Worm (Caenorhabditis elegans) whole organism, early embryonic: ENCODE measurements around the gene C09G9.3.

ENCODE experiments used
- B0310.2 ChIP-seq: sonication (generic microtip); optimal IDR thresholded peaks from 2 replicates; lab custom pipeline; 2016; ENCODE audit warnings: mild to moderate bottlenecking, missing genetic modification characterization, missing compliant biosample characterization
- F13C5.2 ChIP-seq: sonication (generic microtip); optimal IDR thresholded peaks from 2 replicates; lab custom pipeline; 2017; ENCODE audit warnings: mild to moderate bottlenecking, missing genetic modification characterization, inconsistent platforms, missing compliant biosample characterization
- aly-1 ChIP-seq: sonication (generic microtip); optimal IDR thresholded peaks from 2 replicates; lab custom pipeline; 2016; ENCODE audit warnings: missing genetic modification characterization, missing compliant biosample characterization
- ama-1 ChIP-seq: fragments of 150-350 bp; optimal IDR thresholded peaks from 2 replicates; lab custom pipeline; 2014
- ceh-13 ChIP-seq: fragments of 200-800 bp; sonication (Bioruptor generic); optimal IDR thresholded peaks from 2 replicates; lab custom pipeline; 2018; ENCODE audit warnings: mild to moderate bottlenecking, missing genetic modification characterization, missing compliant biosample characterization
- ceh-36 ChIP-seq: sonication (generic microtip); optimal IDR thresholded peaks from 2 replicates; lab custom pipeline; 2016; ENCODE audit warnings: missing genetic modification characterization, inconsistent platforms, missing compliant biosample characterization
- ets-7 ChIP-seq: sonication (generic microtip); optimal IDR thresholded peaks from 2 replicates; lab custom pipeline; 2016; ENCODE audit warnings: missing genotype, missing genetic modification characterization, missing compliant biosample characterization
- flt-1 ChIP-seq: fragments of 200-800 bp; sonication (Bioruptor generic); IDR thresholded peaks from 2 replicates; pipeline ENCODE4 v1.3.6; 2022; ENCODE audit warnings: missing genetic modification characterization, missing compliant biosample characterization
- hmbx-1 ChIP-seq: sonication (generic microtip); optimal IDR thresholded peaks from 2 replicates; lab custom pipeline; 2016; ENCODE audit warnings: mild to moderate bottlenecking, missing genetic modification characterization, missing compliant biosample characterization
- hmg-4 ChIP-seq: fragments of 200-800 bp; sonication (Bioruptor generic); optimal IDR thresholded peaks from 2 replicates; lab custom pipeline; 2018; ENCODE audit warnings: mild to moderate bottlenecking, missing genetic modification characterization, missing compliant biosample characterization
- hnd-1 ChIP-seq: sonication (generic microtip); optimal IDR thresholded peaks from 2 replicates; lab custom pipeline; 2016; ENCODE audit warnings: missing genetic modification characterization, missing compliant biosample characterization
- pes-1 ChIP-seq: fragments of 200-800 bp; sonication (Bioruptor generic); IDR thresholded peaks from 2 replicates; pipeline ENCODE4 v1.3.6; 2022; ENCODE audit warnings: missing genetic modification reagents, missing genetic modification characterization, missing compliant biosample characterization
- scrt-1 ChIP-seq: fragments of 200-800 bp; sonication (Bioruptor generic); IDR thresholded peaks from 2 replicates; pipeline ENCODE4 v1.3.6; 2022; ENCODE audit warnings: missing genetic modification characterization, missing compliant biosample characterization
- sea-1 ChIP-seq: fragments of 200-800 bp; sonication (Bioruptor generic); conservative IDR thresholded peaks from 2 replicates; pipeline ENCODE4 v1.3.6; 2022; ENCODE audit warnings: missing genetic modification characterization, missing compliant biosample characterization
- tbx-11 ChIP-seq: fragments of 200-800 bp; sonication (Bioruptor generic); IDR thresholded peaks from 2 replicates; pipeline ENCODE4 v1.3.6; 2022; ENCODE audit warnings: missing genetic modification characterization, missing compliant biosample characterization
- tbx-37 ChIP-seq: fragments of 200-800 bp; sonication (Bioruptor generic); conservative IDR thresholded peaks from 2 replicates; pipeline ENCODE4 v1.3.6; 2022; ENCODE audit warnings: missing genetic modification reagents, missing genetic modification characterization, missing compliant biosample characterization
- tra-4 ChIP-seq: sonication (generic microtip); optimal IDR thresholded peaks from 2 replicates; lab custom pipeline; 2017; ENCODE audit warnings: missing genetic modification characterization, missing compliant biosample characterization

The C09G9.3 gene

DNA sequence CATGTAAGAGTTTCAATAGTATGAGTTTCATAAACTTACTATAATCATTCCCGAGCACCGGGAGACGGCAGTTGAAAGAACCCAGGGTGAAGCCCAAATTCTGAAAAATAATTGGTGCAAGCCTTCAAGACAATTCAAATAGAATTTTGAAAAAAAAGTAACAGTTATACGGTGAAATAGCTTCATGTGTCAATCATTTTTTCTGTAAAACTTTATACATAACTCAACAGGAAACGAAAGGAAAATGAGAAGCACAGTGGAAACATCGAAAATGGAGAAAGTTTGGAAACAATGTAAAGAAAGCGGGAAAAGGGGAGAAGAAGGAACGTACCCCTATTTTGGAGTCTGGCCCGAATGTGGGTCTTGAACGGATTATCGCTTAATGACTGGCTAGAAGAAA lies at the start of gene C09G9.3:
Gene C09G9.3 (minus strand): TSS at position 101 of the 400 bp plus-strand sequence.
- TF ChIP-seq pes-1 = no peak
- TF ChIP-seq tra-4 (tag; lab: Kevin White, UChicago) = no peak
- no peak for TF ChIP-seq tbx-37 (GFP tag; lab: Robert Waterston, UW)
- no peak for TF ChIP-seq ceh-36 (tag; lab: Kevin White, UChicago)
- no peak for TF ChIP-seq F13C5.2 (tag; lab: Kevin White, UChicago)

DNA sequence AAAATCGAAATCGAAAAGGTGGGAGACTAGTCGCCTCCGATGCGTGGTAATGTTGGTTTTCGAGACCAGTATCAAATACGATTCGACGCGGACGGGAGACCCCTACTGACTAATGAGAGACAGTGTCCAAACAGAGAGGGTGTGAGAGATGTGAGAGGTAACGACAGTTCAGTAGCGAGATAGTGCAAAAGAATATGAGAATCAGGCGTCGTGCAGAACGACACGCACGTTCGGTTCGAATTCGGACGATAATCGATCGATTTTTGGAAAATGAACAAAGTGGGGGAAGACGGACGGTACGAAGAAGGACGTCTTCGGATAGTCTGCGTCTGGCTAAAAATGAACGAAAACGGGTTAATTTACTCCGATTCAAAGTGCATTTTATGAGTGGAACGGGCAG lies 49.1 kb upstream of the C09G9.3 start, which contains the start of gene D1046.16:
Gene D1046.16 (plus strand): TSS at position 195 of the 400 bp plus-strand sequence.
- no peak for TF ChIP-seq sea-1 (GFP tag; lab: Robert Waterston, UW)
- TF ChIP-seq hmg-4 = no peak
- no peak for TF ChIP-seq ceh-36 (tag; lab: Kevin White, UChicago)
- no peak for TF ChIP-seq pes-1
- no peak for TF ChIP-seq aly-1 (tag; lab: Kevin White, UChicago)
- no peak for TF ChIP-seq tra-4 (tag; lab: Kevin White, UChicago)
- no peak for TF ChIP-seq hmbx-1
- no peak for TF ChIP-seq tbx-11 (GFP tag; lab: Robert Waterston, UW)

DNA sequence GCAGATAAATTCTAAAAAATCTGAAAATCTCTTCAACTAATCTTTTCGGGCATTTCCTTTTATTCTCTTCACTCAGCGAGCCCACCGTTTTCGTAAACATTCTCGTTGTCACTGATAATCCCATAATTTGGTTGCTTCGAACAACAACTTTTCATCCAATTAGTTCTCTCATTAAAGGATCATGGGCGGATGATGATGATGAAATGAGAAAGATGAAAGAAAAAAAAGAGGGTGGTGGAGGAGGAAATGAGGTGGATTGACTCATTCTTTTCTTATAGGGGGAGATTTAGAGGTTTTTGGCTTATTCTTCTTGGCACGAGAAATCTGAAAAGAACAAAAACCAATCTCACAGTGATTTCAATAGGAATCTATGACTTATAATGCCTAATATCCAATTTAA lies 48.3 kb upstream of the C09G9.3 start:
- no peak for TF ChIP-seq pes-1
- TF ChIP-seq hnd-1 (tag; lab: Kevin White, UChicago) = no peak
- no peak for TF ChIP-seq ceh-13 (GFP tag; lab: Kevin White, UChicago)
- TF ChIP-seq ets-7 = no peak
- no peak for TF ChIP-seq hmg-4
- TF ChIP-seq sea-1 (GFP tag; lab: Robert Waterston, UW) = no peak
- no peak for TF ChIP-seq B0310.2
- TF ChIP-seq ceh-36 (tag; lab: Kevin White, UChicago) = no peak
- no peak for TF ChIP-seq aly-1 (tag; lab: Kevin White, UChicago)
- TF ChIP-seq tbx-11 (GFP tag; lab: Robert Waterston, UW) = no peak
- TF ChIP-seq ama-1 = no peak
- TF ChIP-seq F13C5.2 (tag; lab: Kevin White, UChicago) = no peak

DNA sequence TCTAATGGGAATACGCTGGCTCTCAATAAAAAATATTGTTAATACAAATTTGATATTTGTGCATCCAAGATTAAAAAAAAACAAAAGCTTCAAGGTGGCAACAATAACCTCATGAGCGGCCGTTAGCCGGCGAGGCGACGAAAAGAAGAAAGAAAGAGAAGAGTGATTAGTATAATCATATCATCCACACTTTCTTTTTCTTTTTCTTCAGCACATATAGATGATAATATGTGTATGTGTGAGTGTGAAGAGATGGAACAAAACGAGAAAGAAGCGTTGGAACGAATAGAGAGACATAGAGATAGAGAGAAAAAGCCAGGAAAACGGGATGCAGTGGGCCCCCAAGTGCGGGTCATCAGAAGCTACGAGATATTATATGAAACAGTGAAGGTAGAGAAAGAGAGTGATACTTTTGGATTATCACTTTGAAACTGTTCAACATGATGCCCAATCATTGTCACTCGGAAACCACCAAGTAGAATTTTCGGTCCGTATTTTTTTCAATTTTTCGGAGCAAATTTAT lies 47.5 kb upstream of the C09G9.3 start:
- TF ChIP-seq ceh-36 (tag; lab: Kevin White, UChicago) = no peak
- TF ChIP-seq ama-1 = no peak

DNA sequence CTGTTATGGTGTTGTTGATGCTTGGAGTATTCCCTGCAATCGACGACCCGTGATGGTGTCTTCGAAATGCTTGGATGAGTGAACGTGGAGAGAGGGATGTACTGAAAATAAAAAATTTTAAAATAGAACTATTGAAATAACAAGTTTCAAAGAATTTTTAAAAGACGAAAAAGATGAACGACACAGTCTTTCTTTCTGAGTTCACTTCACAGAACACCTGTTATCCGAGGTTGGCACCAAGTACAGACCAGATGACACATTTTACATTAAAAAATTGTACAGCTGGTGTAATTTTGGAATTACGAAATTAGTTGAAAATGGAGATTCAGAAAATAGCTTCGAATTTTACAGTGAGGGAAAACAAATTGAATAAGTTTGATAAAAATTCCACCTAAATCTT lies 45.9 kb upstream of the C09G9.3 start, which contains the start of gene rap-1:
Gene rap-1 (minus strand): TSS at position 101 of the 400 bp plus-strand sequence.
- TF ChIP-seq pes-1 = no peak
- no peak for TF ChIP-seq tbx-37 (GFP tag; lab: Robert Waterston, UW)
- TF ChIP-seq hmg-4 = no peak
- TF ChIP-seq ets-7 = no peak
- no peak for TF ChIP-seq tra-4 (tag; lab: Kevin White, UChicago)
- TF ChIP-seq B0310.2 = no peak
- no peak for TF ChIP-seq ceh-13 (GFP tag; lab: Kevin White, UChicago)
- no peak for TF ChIP-seq aly-1 (tag; lab: Kevin White, UChicago)
- no peak for TF ChIP-seq tbx-11 (GFP tag; lab: Robert Waterston, UW)
- TF ChIP-seq scrt-1 (GFP tag; lab: Robert Waterston, UW) = no peak
- TF ChIP-seq hmbx-1 = no peak
- no peak for TF ChIP-seq ama-1
- TF ChIP-seq ceh-36 (tag; lab: Kevin White, UChicago) = no peak
- no peak for TF ChIP-seq F13C5.2 (tag; lab: Kevin White, UChicago)
- no peak for TF ChIP-seq flt-1 (GFP tag; lab: Robert Waterston, UW)
- TF ChIP-seq hnd-1 (tag; lab: Kevin White, UChicago) = no peak
- no peak for TF ChIP-seq sea-1 (GFP tag; lab: Robert Waterston, UW)

DNA sequence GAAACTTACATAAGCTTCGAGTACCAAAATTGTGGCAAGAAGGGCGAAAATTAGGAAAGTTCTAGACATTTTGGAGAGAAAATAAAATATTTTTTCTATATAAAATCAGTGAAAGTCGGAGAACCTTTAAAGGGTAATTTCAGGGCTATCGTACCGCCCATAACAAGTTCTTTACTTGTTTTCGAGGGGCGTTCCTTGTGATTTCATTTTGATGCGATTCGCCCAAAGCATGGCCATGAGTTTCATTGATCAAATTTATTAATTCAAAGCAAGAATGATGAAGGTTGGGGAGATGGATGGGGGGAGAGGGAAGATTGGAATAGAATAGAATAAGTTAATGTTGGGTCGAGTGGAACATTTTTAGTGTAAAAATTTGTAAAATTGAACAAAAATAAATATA lies 43.2 kb upstream of the C09G9.3 start, which contains the start of gene C27B7.9:
Gene C27B7.9 (minus strand): TSS at position 101 of the 400 bp plus-strand sequence.
- TF ChIP-seq ceh-36 (tag; lab: Kevin White, UChicago) = no peak
- no peak for TF ChIP-seq ceh-13 (GFP tag; lab: Kevin White, UChicago)
- no peak for TF ChIP-seq hnd-1 (tag; lab: Kevin White, UChicago)
- TF ChIP-seq aly-1 (tag; lab: Kevin White, UChicago) = no peak
- no peak for TF ChIP-seq B0310.2
- TF ChIP-seq pes-1 = no peak
- no peak for TF ChIP-seq ama-1
- no peak for TF ChIP-seq tbx-11 (GFP tag; lab: Robert Waterston, UW)
- TF ChIP-seq flt-1 (GFP tag; lab: Robert Waterston, UW) = no peak
- TF ChIP-seq hmbx-1 = no peak
- TF ChIP-seq tra-4 (tag; lab: Kevin White, UChicago) = no peak
- TF ChIP-seq scrt-1 (GFP tag; lab: Robert Waterston, UW) = no peak
- TF ChIP-seq tbx-37 (GFP tag; lab: Robert Waterston, UW) = no peak
- no peak for TF ChIP-seq sea-1 (GFP tag; lab: Robert Waterston, UW)
- no peak for TF ChIP-seq hmg-4
- no peak for TF ChIP-seq ets-7
- no peak for TF ChIP-seq F13C5.2 (tag; lab: Kevin White, UChicago)

DNA sequence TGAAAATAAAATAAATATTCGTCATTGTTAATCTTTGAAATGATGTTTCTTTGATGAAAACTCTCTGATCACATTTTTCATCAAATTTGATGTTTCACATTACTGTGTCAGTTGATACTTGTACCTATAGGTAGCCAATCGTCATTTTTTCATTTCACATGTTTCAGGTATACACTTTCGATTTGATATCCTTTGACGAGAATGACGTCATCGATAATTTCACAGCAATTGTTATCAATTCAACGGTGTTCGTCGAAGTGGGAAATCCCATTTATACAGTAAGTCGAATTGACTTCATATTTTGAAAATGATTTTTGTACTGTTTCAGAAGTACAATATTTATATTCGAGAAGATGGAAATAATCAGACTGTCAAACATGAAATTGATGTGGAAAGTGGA lies 41.3 kb upstream of the C09G9.3 start:
- TF ChIP-seq ceh-13 (GFP tag; lab: Kevin White, UChicago) (no peak), pes-1 (no peak), B0310.2 (no peak), hmg-4 (no peak), ceh-36 (tag; lab: Kevin White, UChicago) (no peak)

DNA sequence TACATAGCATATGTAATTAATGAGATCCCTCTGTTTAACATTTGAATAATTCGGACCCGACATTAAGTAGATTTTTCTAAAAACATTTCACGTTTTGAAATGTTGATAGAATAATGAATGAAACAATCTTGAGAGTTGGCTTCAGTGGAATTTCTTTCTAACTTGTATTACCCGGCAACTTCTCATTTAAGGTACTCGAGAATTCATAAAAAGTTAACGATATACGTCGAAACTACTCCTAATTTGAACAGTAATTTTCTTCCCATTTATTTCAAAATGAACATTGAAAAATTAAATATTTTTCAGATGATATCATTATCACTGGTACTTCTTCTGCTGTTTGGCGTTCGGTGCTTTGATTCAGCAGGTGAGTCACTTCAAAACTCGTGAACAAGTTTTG lies 33.9 kb upstream of the C09G9.3 start, which contains the start of gene C27B7.7:
Gene C27B7.7 (plus strand): TSS at position 301 of the 400 bp plus-strand sequence.
- TF ChIP-seq hmg-4 (no peak), tbx-11 (GFP tag; lab: Robert Waterston, UW) (no peak), tra-4 (tag; lab: Kevin White, UChicago) (no peak)
